Worm (Caenorhabditis elegans) whole organism, L2 larva: ENCODE measurements around the gene rft-2.

Experiments
- C34F6.9 ChIP-seq: fragments of 150-350 bp; optimal IDR thresholded peaks from 2 replicates; lab custom pipeline; 2014; ENCODE audit warnings: missing biosample characterization, missing genetic modification characterization
- F13H6.1 ChIP-seq: sonication (generic microtip); optimal IDR thresholded peaks from 2 replicates; lab custom pipeline; 2016; ENCODE audit warnings: missing genetic modification characterization, missing compliant biosample characterization
- R02D3.7 ChIP-seq: fragments of 150-350 bp; optimal IDR thresholded peaks from 2 replicates; lab custom pipeline; 2014; ENCODE audit warnings: missing biosample characterization, missing genetic modification characterization
- ZK546.5 ChIP-seq: sonication (generic microtip); optimal IDR thresholded peaks from 2 replicates; lab custom pipeline; 2017; ENCODE audit warnings: missing biosample characterization, missing genetic modification characterization
- alr-1 ChIP-seq: fragments of 150-350 bp; optimal IDR thresholded peaks from 2 replicates; lab custom pipeline; 2014; ENCODE audit warnings: missing biosample characterization, missing genetic modification characterization
- aly-2 ChIP-seq: fragments of 150-350 bp; optimal IDR thresholded peaks from 2 replicates; lab custom pipeline; 2014; ENCODE audit warnings: missing biosample characterization, missing genetic modification characterization
- ama-1 ChIP-seq: fragments of 150-350 bp; optimal IDR thresholded peaks from 2 replicates; lab custom pipeline; 2018; ENCODE audit warnings: inconsistent platforms
- blmp-1 ChIP-seq: sonication (generic microtip); optimal IDR thresholded peaks from 2 replicates; lab custom pipeline; 2017; ENCODE audit warnings: missing genetic modification characterization, mild to moderate bottlenecking, missing compliant biosample characterization, antibody characterized with exemption, moderate library complexity; ENCODE audit not compliant: insufficient read depth
- egl-27 ChIP-seq: sonication (generic microtip); optimal IDR thresholded peaks from 3 replicates; lab custom pipeline; 2017; ENCODE audit warnings: missing biosample characterization, missing genetic modification reagents, missing genetic modification characterization
- elt-1 ChIP-seq: fragments of 150-350 bp; optimal IDR thresholded peaks from 2 replicates; lab custom pipeline; 2014; ENCODE audit warnings: missing biosample characterization, missing genetic modification characterization
- elt-3 ChIP-seq: sonication (generic microtip); optimal IDR thresholded peaks from 2 replicates; lab custom pipeline; 2017; ENCODE audit warnings: missing biosample characterization, missing genetic modification characterization
- gmeb-1 ChIP-seq: fragments of 150-350 bp; optimal IDR thresholded peaks from 2 replicates; lab custom pipeline; 2014; ENCODE audit warnings: missing biosample characterization, missing genetic modification characterization
- lin-11 ChIP-seq: fragments of 150-350 bp; sonication (generic microtip); optimal IDR thresholded peaks from 2 replicates; lab custom pipeline; 2014; ENCODE audit warnings: missing biosample characterization, missing genetic modification characterization, inconsistent platforms, mixed read lengths
- lin-13 ChIP-seq: fragments of 150-350 bp; optimal IDR thresholded peaks from 2 replicates; lab custom pipeline; 2014; ENCODE audit warnings: missing biosample characterization, missing genetic modification reagents, missing genetic modification characterization
- lin-39 ChIP-seq: fragments of 150-350 bp; optimal IDR thresholded peaks from 2 replicates; lab custom pipeline; 2014; ENCODE audit warnings: missing biosample characterization, missing genetic modification reagents, missing genetic modification characterization
- lsy-2 ChIP-seq, 2 experiments: fragments of 150-350 bp in 1 of 2; sonication (generic microtip) in 1 of 2; optimal IDR thresholded peaks; 2 replicates each; lab custom pipeline; 2014 to 2017; ENCODE audit warnings: missing biosample characterization in 2 of 2, missing genetic modification characterization in 2 of 2
- mab-5 ChIP-seq: fragments of 150-350 bp; optimal IDR thresholded peaks from 2 replicates; lab custom pipeline; 2014; ENCODE audit warnings: missing biosample characterization, missing genetic modification characterization
- mdl-1 ChIP-seq, 2 experiments: fragments of 150-350 bp in 1 of 2; sonication (generic microtip) in 1 of 2; optimal IDR thresholded peaks; 2 replicates each; lab custom pipeline; 2017; ENCODE audit warnings: missing biosample characterization in 2 of 2, missing genetic modification characterization in 2 of 2
- nhr-11 ChIP-seq: fragments of 150-350 bp; optimal IDR thresholded peaks from 2 replicates; lab custom pipeline; 2014; ENCODE audit warnings: missing biosample characterization, missing genetic modification characterization
- nhr-21 ChIP-seq: fragments of 150-350 bp; optimal IDR thresholded peaks from 2 replicates; lab custom pipeline; 2014; ENCODE audit warnings: missing biosample characterization, missing genetic modification characterization
- nhr-23 ChIP-seq: fragments of 150-350 bp; optimal IDR thresholded peaks from 2 replicates; lab custom pipeline; 2014; ENCODE audit warnings: missing biosample characterization, missing genetic modification reagents, missing genetic modification characterization
- nhr-237 ChIP-seq: fragments of 150-350 bp; optimal IDR thresholded peaks from 2 replicates; lab custom pipeline; 2014; ENCODE audit warnings: missing biosample characterization, missing genetic modification characterization
- nhr-25 ChIP-seq: fragments of 150-350 bp; sonication (generic microtip); optimal IDR thresholded peaks from 3 replicates; lab custom pipeline; 2014; ENCODE audit warnings: missing biosample characterization, missing genetic modification characterization
- nhr-6 ChIP-seq: fragments of 150-350 bp; optimal IDR thresholded peaks from 2 replicates; lab custom pipeline; 2014; ENCODE audit warnings: missing biosample characterization, missing genetic modification characterization
- nhr-77 ChIP-seq: fragments of 150-350 bp; optimal IDR thresholded peaks from 2 replicates; lab custom pipeline; 2014; ENCODE audit warnings: missing biosample characterization, missing genetic modification characterization
- peb-1 ChIP-seq: fragments of 150-350 bp; optimal IDR thresholded peaks from 2 replicates; lab custom pipeline; 2014; ENCODE audit warnings: missing biosample characterization, missing genetic modification characterization
- skn-1 ChIP-seq: sonication (generic microtip); optimal IDR thresholded peaks from 2 replicates; lab custom pipeline; 2017; ENCODE audit warnings: missing biosample characterization, missing genetic modification characterization
- sma-3 ChIP-seq: sonication (generic microtip); optimal IDR thresholded peaks from 2 replicates; lab custom pipeline; 2016; ENCODE audit warnings: missing genetic modification reagents, missing genetic modification characterization, missing compliant biosample characterization
- zag-1 ChIP-seq: fragments of 150-350 bp; optimal IDR thresholded peaks from 2 replicates; lab custom pipeline; 2014; ENCODE audit warnings: missing biosample characterization, missing genetic modification characterization
- ztf-11 ChIP-seq: sonication (generic microtip); optimal IDR thresholded peaks from 2 replicates; lab custom pipeline; 2017; ENCODE audit warnings: missing biosample characterization, missing genetic modification characterization
- ztf-4 ChIP-seq: fragments of 150-350 bp; optimal IDR thresholded peaks from 2 replicates; lab custom pipeline; 2014; ENCODE audit warnings: missing biosample characterization, missing genetic modification characterization

Gene rft-2

DNA sequence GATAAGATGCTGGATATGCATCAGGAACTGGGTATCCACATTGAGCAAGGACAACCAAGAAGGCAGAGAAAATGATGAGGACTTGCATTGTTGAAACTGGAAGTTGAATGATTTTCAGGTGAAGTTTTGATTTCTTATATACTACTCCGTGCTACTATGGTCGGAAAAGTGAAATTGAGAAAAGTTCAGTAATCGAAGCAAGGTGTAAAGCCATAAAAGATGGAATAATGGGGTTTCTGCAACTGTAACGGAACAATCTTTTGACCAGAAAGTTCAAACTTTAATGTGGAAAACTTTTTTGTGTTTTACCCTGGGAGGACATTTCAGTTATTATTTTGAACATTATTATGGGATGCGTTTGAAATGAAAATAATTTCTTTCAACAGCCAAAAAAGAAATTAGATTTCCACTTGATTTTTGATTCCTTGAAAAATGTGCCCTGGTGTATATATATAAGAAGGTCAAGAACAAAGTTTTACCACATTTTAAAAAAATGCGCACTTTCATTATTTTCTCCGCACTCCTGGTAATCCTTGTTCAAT, 26.4 kb downstream of the rft-2 start, which contains the start of the genes Y47D7A.9 and Y47D7A.19:
Y47D7A.9 (minus strand) TSS at position 101 of the 542 bp plus-strand sequence.
Y47D7A.19 (plus strand) TSS at position 492 of the 542 bp plus-strand sequence.
- no peak for TF ChIP-seq blmp-1
- no peak for TF ChIP-seq elt-1
- TF ChIP-seq ztf-11, result no peak
- TF ChIP-seq ZK546.5, result no peak
- no peak for TF ChIP-seq mab-5 (tag; lab: Kevin White, UChicago)
- no peak for TF ChIP-seq nhr-237 (tag; lab: Kevin White, UChicago)
- no peak for TF ChIP-seq gmeb-1
- no peak for TF ChIP-seq nhr-6 (tag; lab: Kevin White, UChicago)
- TF ChIP-seq lin-11 (tag; lab: Kevin White, UChicago), result no peak
- no peak for TF ChIP-seq nhr-23 (tag; lab: Kevin White, UChicago)
- TF ChIP-seq nhr-77, result no peak
- no peak for TF ChIP-seq ama-1 (lab: Kevin White, UChicago)
- TF ChIP-seq F13H6.1 (tag; lab: Kevin White, UChicago), result no peak
- TF ChIP-seq lin-13, result no peak
- no peak for TF ChIP-seq mdl-1 (tag; optimal IDR thresholded peaks at IDR 0.05; lab: Kevin White, UChicago)
- TF ChIP-seq, all 48 proteins: peak for 0

DNA sequence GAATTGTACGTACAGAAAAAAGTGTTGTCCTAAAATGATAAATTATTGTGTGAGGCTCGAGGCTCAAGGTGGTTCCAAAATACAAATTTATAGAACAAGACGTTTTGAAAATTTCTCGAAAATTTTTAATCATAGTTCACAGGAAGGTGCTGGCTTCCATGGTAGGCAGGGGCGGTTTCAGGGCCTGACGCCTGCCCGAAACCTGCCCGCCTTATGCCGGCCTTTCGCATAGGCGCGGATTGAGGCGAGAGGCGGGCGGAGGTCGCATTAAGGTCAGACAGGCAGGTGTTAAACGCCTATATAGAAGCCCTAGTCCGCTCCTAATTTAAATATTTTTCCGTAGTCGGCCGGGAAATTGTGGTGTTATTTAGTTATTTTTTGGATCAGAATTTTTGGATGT, 27.3 kb downstream of the rft-2 start:
- no peak for TF ChIP-seq mab-5 (tag; lab: Kevin White, UChicago)
- TF ChIP-seq R02D3.7 (tag; lab: Kevin White, UChicago), result no peak

DNA sequence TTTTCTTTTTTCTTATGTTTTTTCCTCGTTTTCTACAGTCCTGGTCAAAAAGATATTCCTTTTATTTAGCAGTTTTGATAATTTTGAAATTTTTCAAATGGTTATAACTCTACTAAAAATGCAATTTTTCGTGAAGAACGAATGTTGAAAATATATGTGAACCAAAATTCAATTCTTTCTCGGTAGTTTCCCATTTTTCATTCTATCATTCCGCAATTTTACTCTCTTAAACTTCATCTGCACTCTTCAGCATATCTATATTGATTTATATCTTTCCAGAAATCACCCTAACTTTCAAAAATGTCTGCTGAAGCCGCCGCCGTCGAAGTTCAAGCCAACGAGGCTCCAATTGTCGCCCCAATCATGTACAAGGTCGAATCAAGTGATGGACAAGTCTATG, 28.2 kb downstream of the rft-2 start, which contains the start of gene skr-7:
skr-7 (plus strand) TSS at position 301 of the 400 bp plus-strand sequence.
- TF ChIP-seq zag-1 (tag; lab: Kevin White, UChicago) (no peak), elt-3 (no peak), mab-5 (tag; lab: Kevin White, UChicago) (no peak)

DNA sequence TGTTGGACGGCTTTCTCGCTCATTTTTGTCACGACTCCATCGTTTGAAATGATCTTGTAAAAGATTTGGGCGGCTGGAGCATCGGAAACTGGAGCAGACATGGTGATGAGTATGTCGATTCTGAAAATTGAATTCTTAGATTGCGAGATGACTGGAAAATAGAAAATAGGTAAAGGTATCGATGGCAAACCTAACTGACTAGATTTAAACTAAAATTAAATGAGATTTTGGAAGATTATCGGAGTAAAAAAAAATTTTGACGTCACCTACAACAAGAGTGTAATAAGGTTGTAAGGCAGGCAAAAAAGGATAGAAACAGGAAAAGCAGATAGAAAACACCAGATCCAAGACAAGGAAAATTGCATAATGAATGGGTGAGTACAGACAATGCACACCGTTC, 28.9 kb downstream of the rft-2 start, which contains the start of gene skr-14:
skr-14 (minus strand) TSS at position 101 of the 400 bp plus-strand sequence.
- TF ChIP-seq peb-1 (tag; lab: Kevin White, UChicago) (no peak), ama-1 (lab: Kevin White, UChicago) (no peak), lin-39 (tag; lab: Kevin White, UChicago) (no peak), lin-11 (tag; lab: Kevin White, UChicago) (no peak), nhr-77 (no peak), nhr-237 (tag; lab: Kevin White, UChicago) (no peak), aly-2 (tag; lab: Kevin White, UChicago) (no peak), C34F6.9 (tag; lab: Kevin White, UChicago) (no peak), ztf-4 (no peak), skn-1 (tag; lab: Kevin White, UChicago) (no peak), alr-1 (tag; lab: Kevin White, UChicago) (no peak), egl-27 (no peak), blmp-1 (no peak)
- TF ChIP-seq, all 48 proteins: peak for 0

DNA sequence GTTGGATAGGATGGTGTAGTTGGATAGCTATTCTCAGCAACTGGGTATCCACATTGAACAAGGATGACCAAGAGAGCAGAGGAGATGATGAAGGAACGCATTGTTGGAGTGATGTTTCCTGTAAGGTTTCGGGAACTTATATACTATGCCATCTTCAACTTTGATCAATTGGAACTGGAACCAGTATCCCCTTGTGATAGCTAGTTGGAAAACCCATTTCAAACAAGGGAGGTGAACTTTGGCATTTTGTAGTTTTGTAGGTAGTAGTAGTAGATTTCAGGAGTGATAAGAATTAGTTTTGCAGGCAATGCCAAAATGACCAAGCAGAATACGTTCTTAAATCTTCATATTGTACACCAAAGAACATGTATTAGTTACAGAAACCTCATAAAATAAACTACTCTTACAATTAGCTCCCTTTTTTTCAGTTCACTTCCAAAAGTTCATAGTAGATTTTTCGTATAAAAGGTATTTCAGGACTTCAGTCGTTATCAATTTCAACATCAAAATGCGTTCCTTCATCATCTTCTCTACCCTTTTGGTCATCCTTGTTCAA, 30.5 kb downstream of the rft-2 start, which contains the start of the genes Y47D7A.7 and Y47D7A.2:
Y47D7A.7 (minus strand) TSS at position 101 of the 556 bp plus-strand sequence.
Y47D7A.2 (plus strand) TSS at position 506 of the 556 bp plus-strand sequence.
- no peak for TF ChIP-seq peb-1 (tag; lab: Kevin White, UChicago)
- no peak for TF ChIP-seq nhr-21
- TF ChIP-seq nhr-23 (tag; lab: Kevin White, UChicago), result no peak
- TF ChIP-seq nhr-6 (tag; lab: Kevin White, UChicago), result no peak
- TF ChIP-seq aly-2 (tag; lab: Kevin White, UChicago), result no peak
- no peak for TF ChIP-seq lsy-2 (tag; optimal IDR thresholded peaks at IDR 0.05; lab: Kevin White, UChicago)
- no peak for TF ChIP-seq elt-3
- TF ChIP-seq, all 48 proteins: peak for 0

DNA sequence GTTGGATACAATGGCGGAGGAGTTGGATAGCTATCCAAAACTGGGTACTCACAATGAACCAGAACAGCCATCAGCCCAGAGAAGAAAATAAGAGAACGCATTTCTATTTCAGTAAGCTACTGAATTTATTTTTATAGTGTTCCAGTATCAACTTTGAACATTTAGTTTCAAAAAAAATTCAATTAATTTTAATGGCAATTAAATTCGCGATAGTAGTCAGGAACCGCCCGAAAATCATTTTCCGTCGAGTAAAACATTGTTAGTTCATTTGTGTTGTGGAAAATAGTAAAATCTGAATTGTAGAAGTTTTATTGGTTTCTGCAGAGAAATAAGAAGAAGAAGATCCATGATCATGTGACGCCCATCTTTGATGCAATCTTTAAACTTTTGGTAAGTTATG, 32.2 kb downstream of the rft-2 start, which contains the start of gene Y47D7A.6:
Y47D7A.6 (minus strand) TSS at position 101 of the 400 bp plus-strand sequence.
- TF ChIP-seq nhr-25 (tag; lab: Kevin White, UChicago), result no peak

DNA sequence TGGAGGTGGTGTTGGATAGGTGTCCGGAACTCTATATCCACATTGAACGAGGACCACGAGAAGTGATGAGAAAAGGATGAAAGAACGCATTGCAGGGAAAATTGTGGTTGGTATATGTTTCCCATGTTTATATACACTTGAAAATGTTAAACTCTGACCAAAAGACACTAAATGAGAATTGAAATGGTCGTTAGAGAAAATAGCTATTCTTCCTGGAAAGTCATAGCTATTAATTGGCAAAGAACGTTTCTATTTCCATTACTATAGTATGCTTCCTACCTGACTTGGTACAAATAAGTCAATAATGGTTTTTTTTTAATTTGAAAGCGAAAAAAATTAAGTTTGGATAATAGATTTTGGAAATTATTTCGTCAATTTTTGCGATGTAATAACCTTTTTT, 33.7 kb downstream of the rft-2 start, which contains the start of gene Y47D7A.18:
Y47D7A.18 (minus strand) TSS at position 101 of the 400 bp plus-strand sequence.
- TF ChIP-seq lin-11 (tag; lab: Kevin White, UChicago) (no peak), nhr-11 (no peak), sma-3 (no peak), mab-5 (tag; lab: Kevin White, UChicago) (no peak), nhr-237 (tag; lab: Kevin White, UChicago) (no peak), egl-27 (no peak)
